Fruit fly (Drosophila melanogaster) whole organism, embryonic: ENCODE measurements around the gene mib2.

Source experiments
- BtbVII ChIP-seq: fragments of 200-800 bp; sonication (Bioruptor generic); optimal IDR thresholded peaks from 3 replicates; lab custom pipeline; 2017; ENCODE audit warnings: missing biosample characterization, mild to moderate bottlenecking, missing genetic modification characterization
- CG11560 ChIP-seq: fragments of 200-800 bp; sonication (Bioruptor generic); IDR thresholded peaks from 3 replicates; pipeline ENCODE4 v1.3.6; 2022; ENCODE audit warnings: missing biosample characterization, missing genetic modification characterization
- CG13775 ChIP-seq: fragments of 200-800 bp; sonication (Bioruptor generic); optimal IDR thresholded peaks from 3 replicates; lab custom pipeline; 2017; ENCODE audit warnings: missing biosample characterization, mild to moderate bottlenecking, missing genetic modification characterization
- CG15011 ChIP-seq: fragments of 200-800 bp; sonication (Bioruptor generic); optimal IDR thresholded peaks from 3 replicates; lab custom pipeline; 2018; ENCODE audit warnings: missing biosample characterization, mild to moderate bottlenecking, missing genetic modification characterization
- CG15269 ChIP-seq: fragments of 200-800 bp; sonication (Bioruptor generic); optimal IDR thresholded peaks from 2 replicates; lab custom pipeline; 2018; ENCODE audit warnings: missing biosample characterization, mild to moderate bottlenecking, missing genetic modification characterization, moderate library complexity
- CG17328 ChIP-seq: fragments of 200-800 bp; sonication (Bioruptor generic); IDR thresholded peaks from 2 replicates; pipeline ENCODE4 v1.3.6; 2022; ENCODE audit warnings: missing biosample characterization, missing genetic modification characterization
- CG2120 ChIP-seq: fragments of 200-800 bp; sonication (Bioruptor generic); optimal IDR thresholded peaks from 3 replicates; lab custom pipeline; 2016; ENCODE audit warnings: missing biosample characterization, missing genetic modification characterization
- CG31388 ChIP-seq: fragments of 200-800 bp; sonication (Bioruptor generic); optimal IDR thresholded peaks from 2 replicates; lab custom pipeline; 2016; ENCODE audit warnings: missing biosample characterization, missing genetic modification characterization
- CG8924 ChIP-seq: fragments of 200-800 bp; optimal IDR thresholded peaks from 3 replicates; lab custom pipeline; 2019; ENCODE audit warnings: missing biosample characterization, mild to moderate bottlenecking, missing genetic modification characterization, moderate library complexity
- ERR ChIP-seq: fragments of 200-800 bp; sonication (Bioruptor generic); optimal IDR thresholded peaks from 2 replicates; lab custom pipeline; 2016; ENCODE audit warnings: missing biosample characterization, missing genetic modification characterization
- Hmr ChIP-seq: fragments of 200-800 bp; sonication (Bioruptor generic); optimal IDR thresholded peaks from 3 replicates; lab custom pipeline; 2017; ENCODE audit warnings: mild to moderate bottlenecking, missing biosample characterization, missing genetic modification reagents, missing genetic modification characterization
- Kr ChIP-seq: fragments of 200-800 bp; sonication (Bioruptor generic); optimal IDR thresholded peaks from 2 replicates; lab custom pipeline; 2017; ENCODE audit warnings: missing biosample characterization, mild to moderate bottlenecking, missing genetic modification characterization
- Meics ChIP-seq: fragments of 200-800 bp; sonication (Bioruptor generic); optimal IDR thresholded peaks from 2 replicates; lab custom pipeline; 2017; ENCODE audit warnings: missing biosample characterization, mild to moderate bottlenecking, missing genetic modification characterization
- Nf-YB ChIP-seq: fragments of 200-800 bp; sonication (Bioruptor generic); optimal IDR thresholded peaks from 3 replicates; lab custom pipeline; 2019; ENCODE audit warnings: missing biosample characterization, mild to moderate bottlenecking, missing genetic modification characterization, moderate library complexity
- Oli ChIP-seq: fragments of 200-800 bp; sonication (Bioruptor generic); optimal IDR thresholded peaks from 2 replicates; lab custom pipeline; 2018; ENCODE audit warnings: missing biosample characterization, mild to moderate bottlenecking, missing genetic modification characterization, moderate library complexity
- Ptx1 ChIP-seq: fragments of 200-800 bp; sonication (Bioruptor generic); IDR thresholded peaks from 2 replicates; pipeline ENCODE4 v1.3.6; 2022; ENCODE audit warnings: missing biosample characterization, missing genetic modification characterization
- Sox100B ChIP-seq: fragments of 200-800 bp; sonication (Bioruptor generic); optimal IDR thresholded peaks from 3 replicates; lab custom pipeline; 2018; ENCODE audit warnings: missing biosample characterization, mild to moderate bottlenecking, missing genetic modification characterization
- Trl ChIP-seq, 3 experiments: fragments of >200 bp in 2 of 3; fragments of 200-800 bp in 1 of 3; sonication (Bioruptor generic) in 1 of 3; optimal IDR thresholded peaks; 2 replicates in 1 of 3; 3 replicates in 2 of 3; lab custom pipeline; 2016 to 2017; ENCODE audit warnings: missing biosample characterization in 1 of 3, missing genetic modification characterization in 1 of 3
- Xbp1 ChIP-seq: fragments of 200-800 bp; sonication (Bioruptor generic); optimal IDR thresholded peaks from 3 replicates; lab custom pipeline; 2016; ENCODE audit warnings: missing biosample characterization, mild to moderate bottlenecking, missing genetic modification characterization
- bcd ChIP-seq: fragments of 200-800 bp; sonication (Bioruptor generic); optimal IDR thresholded peaks from 2 replicates; lab custom pipeline; 2017; ENCODE audit warnings: missing biosample characterization, mild to moderate bottlenecking, missing genetic modification characterization
- dmrt99B ChIP-seq: fragments of 200-800 bp; sonication (Bioruptor generic); optimal IDR thresholded peaks from 2 replicates; lab custom pipeline; 2018; ENCODE audit warnings: missing biosample characterization, mild to moderate bottlenecking, missing genetic modification characterization, moderate library complexity
- dysf ChIP-seq: fragments of 200-800 bp; sonication (Bioruptor generic); IDR thresholded peaks from 3 replicates; pipeline ENCODE4 v1.3.6; 2022; ENCODE audit warnings: missing biosample characterization, missing genetic modification characterization
- fd96Cb ChIP-seq: fragments of 200-800 bp; sonication (Bioruptor generic); optimal IDR thresholded peaks from 2 replicates; lab custom pipeline; 2018; ENCODE audit warnings: missing biosample characterization, mild to moderate bottlenecking, missing genetic modification characterization, moderate library complexity
- grau ChIP-seq: fragments of 200-800 bp; optimal IDR thresholded peaks from 3 replicates; lab custom pipeline; 2019; ENCODE audit warnings: missing biosample characterization, mild to moderate bottlenecking, missing genetic modification characterization, moderate library complexity
- jing ChIP-seq: fragments of 200-800 bp; sonication (Bioruptor generic); optimal IDR thresholded peaks from 2 replicates; lab custom pipeline; 2018; ENCODE audit warnings: missing biosample characterization, mild to moderate bottlenecking, missing genetic modification characterization
- maf-S ChIP-seq: fragments of 200-800 bp; sonication (Bioruptor generic); optimal IDR thresholded peaks from 2 replicates; lab custom pipeline; 2016; ENCODE audit warnings: missing biosample characterization, missing genetic modification characterization
- mirr ChIP-seq: fragments of 200-800 bp; sonication (Bioruptor generic); optimal IDR thresholded peaks from 3 replicates; lab custom pipeline; 2018; ENCODE audit warnings: missing biosample characterization, mild to moderate bottlenecking, missing genetic modification characterization
- nmo ChIP-seq: fragments of 200-800 bp; sonication (Bioruptor generic); optimal IDR thresholded peaks from 2 replicates; lab custom pipeline; 2018; ENCODE audit warnings: missing biosample characterization, mild to moderate bottlenecking, missing genetic modification characterization, moderate library complexity
- oc ChIP-seq: fragments of 200-800 bp; sonication (Bioruptor generic); optimal IDR thresholded peaks from 2 replicates; lab custom pipeline; 2018; ENCODE audit warnings: missing biosample characterization, mild to moderate bottlenecking, missing genetic modification characterization, moderate library complexity
- odd ChIP-seq: fragments of 200-800 bp; sonication (Bioruptor generic); optimal IDR thresholded peaks from 2 replicates; lab custom pipeline; 2017; ENCODE audit warnings: missing biosample characterization, mild to moderate bottlenecking, missing genetic modification characterization
- p53 ChIP-seq: fragments of 200-800 bp; sonication (Bioruptor generic); optimal IDR thresholded peaks from 2 replicates; lab custom pipeline; 2016; ENCODE audit warnings: missing biosample characterization, missing genetic modification characterization
- pnt ChIP-seq: fragments of 200-800 bp; sonication (Bioruptor generic); optimal IDR thresholded peaks from 3 replicates; lab custom pipeline; 2016; ENCODE audit warnings: missing biosample characterization, missing genetic modification characterization
- prd ChIP-seq, 3 experiments: fragments of >200 bp in 2 of 3; fragments of 200-800 bp in 1 of 3; sonication (Bioruptor generic) in 1 of 3; optimal IDR thresholded peaks in 2 of 3; IDR thresholded peaks in 1 of 3; 2 replicates in 2 of 3; 3 replicates in 1 of 3; pipeline versions ENCODE4 v1.3.6 to Lab custom; 2017 to 2022; ENCODE audit warnings: missing biosample characterization in 1 of 3, missing genetic modification characterization in 1 of 3
- pros ChIP-seq: fragments of 200-800 bp; sonication (Bioruptor generic); optimal IDR thresholded peaks from 3 replicates; lab custom pipeline; 2019; ENCODE audit warnings: missing biosample characterization, mild to moderate bottlenecking, missing genetic modification characterization, moderate library complexity
- slbo ChIP-seq: fragments of 200-800 bp; sonication (Bioruptor generic); IDR thresholded peaks from 2 replicates; pipeline ENCODE4 v1.3.6; 2022; ENCODE audit warnings: missing biosample characterization, missing genetic modification characterization
- slou ChIP-seq: fragments of 200-800 bp; sonication (Bioruptor generic); optimal IDR thresholded peaks from 3 replicates; lab custom pipeline; 2016; ENCODE audit warnings: missing biosample characterization, missing genetic modification characterization
- ssp ChIP-seq: fragments of 200-800 bp; sonication (Bioruptor generic); IDR thresholded peaks from 2 replicates; pipeline ENCODE4 v1.3.6; 2022; ENCODE audit warnings: missing biosample characterization, missing genetic modification characterization
- sug ChIP-seq: fragments of 200-800 bp; optimal IDR thresholded peaks from 2 replicates; lab custom pipeline; 2019; ENCODE audit warnings: missing biosample characterization, mild to moderate bottlenecking, missing genetic modification characterization, moderate library complexity
- tio ChIP-seq: fragments of 200-800 bp; sonication (Bioruptor generic); optimal IDR thresholded peaks from 2 replicates; lab custom pipeline; 2017; ENCODE audit warnings: missing biosample characterization, missing genetic modification characterization, inconsistent platforms
- tll ChIP-seq, 2 experiments: fragments of 200-800 bp in 1 of 2; fragments of >200 bp in 1 of 2; sonication (Bioruptor generic) in 1 of 2; optimal IDR thresholded peaks; 2 replicates each; lab custom pipeline; 2017 to 2019; ENCODE audit warnings: missing biosample characterization in 2 of 2, missing genetic modification characterization in 2 of 2, mild to moderate bottlenecking in 1 of 2, moderate library complexity in 1 of 2

Gene mib2

DNA sequence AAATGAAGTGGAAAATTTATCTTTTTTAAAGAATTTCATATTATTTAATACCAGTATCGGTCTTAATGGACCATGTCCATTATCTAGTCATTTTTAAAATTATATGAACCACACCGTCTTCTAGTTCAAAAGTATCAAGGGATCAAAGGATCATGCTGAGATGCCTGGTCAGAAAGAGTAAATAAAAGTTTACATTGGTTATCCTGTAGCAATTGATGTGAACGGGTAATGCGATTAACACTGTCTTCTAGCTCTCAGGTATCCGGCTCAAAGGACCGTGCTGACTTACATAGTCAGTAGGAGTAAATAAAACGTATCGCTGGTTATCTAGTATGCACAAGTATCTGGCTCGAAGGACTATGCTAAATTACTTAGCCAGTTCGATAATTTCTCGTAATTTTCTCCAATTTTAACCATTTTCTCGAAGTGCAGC is 15.1 kb upstream of the mib2 start (continued):
- TF ChIP-seq pnt = no peak
- TF ChIP-seq CG17328 (GFP tag; lab: Robert Waterston, UW) = no peak
- TF ChIP-seq CG13775 (GFP tag; lab: Kevin White, UChicago) = peak; percentile 35
- peak; percentile 29 for TF ChIP-seq sug (tag; lab: Kevin White, UChicago)
- TF ChIP-seq odd = peak; percentile 43
- TF ChIP-seq nmo (GFP tag; lab: Kevin White, UChicago) = peak; percentile 15
- no peak for TF ChIP-seq oc (tag; lab: Kevin White, UChicago)
- peak; percentile 28 for TF ChIP-seq CG8924 (tag; lab: Kevin White, UChicago)
- no peak for TF ChIP-seq Kr (GFP tag; lab: Kevin White, UChicago)
- TF ChIP-seq tll (GFP tag; optimal IDR thresholded peaks at IDR 0.05; lab: Kevin White, UChicago) = no peak
- peak; percentile 44; the same call in 1 of the 2 replicates for TF ChIP-seq Ptx1 (GFP tag; lab: Robert Waterston, UW)
- peak; percentile 15 for TF ChIP-seq fd96Cb (tag; lab: Kevin White, UChicago)
- TF ChIP-seq dysf (GFP tag; lab: Robert Waterston, UW) = 0 out of 3 replicates have a peak, but pooled peaks have one; percentile 32
- no peak for TF ChIP-seq mirr (GFP tag; lab: Kevin White, UChicago)
- no peak for TF ChIP-seq maf-S (GFP tag; lab: Kevin White, UChicago)
- TF ChIP-seq CG2120 (GFP tag; lab: Kevin White, UChicago) = peak; percentile 66
- TF ChIP-seq Sox100B (GFP tag; lab: Kevin White, UChicago) = peak; percentile 62
- peak; percentile 54 for TF ChIP-seq Hmr
- TF ChIP-seq tio (GFP tag; lab: Kevin White, UChicago) = peak; percentile 47
- TF ChIP-seq prd (optimal IDR thresholded peaks at IDR 0.05; lab: Kevin White, UChicago) = no peak
- peak; percentile 5; the same call in 1 of the 3 replicates for TF ChIP-seq prd (GFP tag; IDR thresholded peaks at IDR 0.05; lab: Robert Waterston, UW)
- TF ChIP-seq grau (tag; lab: Kevin White, UChicago) = peak; percentile 27
- peak; percentile 15 for TF ChIP-seq bcd
- no peak for TF ChIP-seq CG31388 (GFP tag; lab: Kevin White, UChicago)
- TF ChIP-seq BtbVII = peak; percentile 18
- no peak for TF ChIP-seq pros (GFP tag; lab: Kevin White, UChicago)
- TF ChIP-seq Xbp1 = peak; percentile 9
- peak; percentile 48 for TF ChIP-seq Oli (tag; lab: Kevin White, UChicago)
- 0 out of 3 replicates have a peak, but pooled peaks have one; percentile 42 for TF ChIP-seq CG11560
- no peak for TF ChIP-seq p53 (GFP tag; lab: Kevin White, UChicago)
- peak; percentile 2 for TF ChIP-seq slou (GFP tag; lab: Kevin White, UChicago)
- peak; percentile 31; the same call in 1 of the 2 replicates for TF ChIP-seq slbo (GFP tag; lab: Robert Waterston, UW)
- TF ChIP-seq ssp = no peak
- peak; percentile 55 for TF ChIP-seq dmrt99B (tag; lab: Kevin White, UChicago)
- peak; percentile 10 for TF ChIP-seq CG15011 (GFP tag; lab: Kevin White, UChicago)
- no peak for TF ChIP-seq ERR (GFP tag; lab: Kevin White, UChicago)
- no peak for TF ChIP-seq Trl (optimal IDR thresholded peaks at IDR 0.05; lab: Kevin White, UChicago)
- TF ChIP-seq Trl (GFP tag; optimal IDR thresholded peaks at IDR 0.05; lab: Kevin White, UChicago) = no peak
- no peak for TF ChIP-seq jing (GFP tag; lab: Kevin White, UChicago)
- TF ChIP-seq Meics = peak; percentile 73
- TF ChIP-seq Nf-YB (GFP tag; lab: Kevin White, UChicago) = no peak
- TF ChIP-seq CG15269 (tag; lab: Kevin White, UChicago) = peak; percentile 44
- TF ChIP-seq, all 482 proteins: peak for 87
